Worm (Caenorhabditis elegans) whole organism, early embryonic: Measurements from ENCODE around the gene lgc-26.

Experiments used
- B0310.2 ChIP-seq: sonication (generic microtip); optimal IDR thresholded peaks from 2 replicates; lab custom pipeline; 2016; ENCODE audit warnings: mild to moderate bottlenecking, missing genetic modification characterization, missing compliant biosample characterization
- F13C5.2 ChIP-seq: sonication (generic microtip); optimal IDR thresholded peaks from 2 replicates; lab custom pipeline; 2017; ENCODE audit warnings: mild to moderate bottlenecking, missing genetic modification characterization, inconsistent platforms, missing compliant biosample characterization
- aly-1 ChIP-seq: sonication (generic microtip); optimal IDR thresholded peaks from 2 replicates; lab custom pipeline; 2016; ENCODE audit warnings: missing genetic modification characterization, missing compliant biosample characterization
- ama-1 ChIP-seq: fragments of 150-350 bp; optimal IDR thresholded peaks from 2 replicates; lab custom pipeline; 2014
- ceh-13 ChIP-seq: fragments of 200-800 bp; sonication (Bioruptor generic); optimal IDR thresholded peaks from 2 replicates; lab custom pipeline; 2018; ENCODE audit warnings: mild to moderate bottlenecking, missing genetic modification characterization, missing compliant biosample characterization
- hmg-4 ChIP-seq: fragments of 200-800 bp; sonication (Bioruptor generic); optimal IDR thresholded peaks from 2 replicates; lab custom pipeline; 2018; ENCODE audit warnings: mild to moderate bottlenecking, missing genetic modification characterization, missing compliant biosample characterization
- tbx-37 ChIP-seq: fragments of 200-800 bp; sonication (Bioruptor generic); conservative IDR thresholded peaks from 2 replicates; pipeline ENCODE4 v1.3.6; 2022; ENCODE audit warnings: missing genetic modification reagents, missing genetic modification characterization, missing compliant biosample characterization

DNA sequence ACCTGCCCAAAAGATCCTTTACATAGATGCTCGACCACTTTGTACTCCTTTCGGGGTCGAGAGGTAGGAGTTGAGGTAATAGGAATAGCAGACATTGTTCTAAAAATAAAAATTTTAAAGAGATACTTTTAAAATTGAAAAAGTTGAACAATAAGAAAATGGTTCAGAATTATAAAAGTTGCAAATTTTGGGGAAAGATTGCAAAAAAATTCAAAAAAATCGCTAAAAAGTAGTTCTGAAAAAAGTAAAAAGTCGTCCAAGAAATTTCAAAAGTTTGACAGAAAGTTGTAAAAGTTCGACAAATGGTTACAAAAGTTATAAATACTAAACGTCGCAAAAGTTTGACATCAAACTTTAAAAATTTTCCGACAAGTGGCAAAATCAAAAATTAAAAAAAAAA is 30.0 kb upstream of the lgc-26 start, which contains the start of gene R02C2.1:
- TF ChIP-seq B0310.2 (tag; lab: Kevin White, UChicago) (no peak), ama-1 (no peak), tbx-37 (GFP tag; lab: Robert Waterston, UW) (no peak), ceh-13 (GFP tag; lab: Kevin White, UChicago) (no peak), aly-1 (no peak), F13C5.2 (tag; lab: Kevin White, UChicago) (no peak), hmg-4 (GFP tag; lab: Kevin White, UChicago) (no peak)
